Fruit fly (Drosophila melanogaster): Measurements from ENCODE around the gene Sfp24F.

- TF ChIP-seq h (optimal IDR thresholded peaks at IDR 0.05) (no peak), org-1 (GFP tag; optimal IDR thresholded peaks at IDR 0.05) (no peak), CG8944 (GFP tag; optimal IDR thresholded peaks at IDR 0.05) (no peak), CG15269 (tag; optimal IDR thresholded peaks at IDR 0.05) (no peak), emc (GFP tag; optimal IDR thresholded peaks at IDR 0.05) (no peak), run (tag; optimal IDR thresholded peaks at IDR 0.05) (no peak), MTF-1 (GFP tag; optimal IDR thresholded peaks at IDR 0.05; ENCODE audit: borderline replicate concordance) (peak; percentile 7), vnd (GFP tag; IDR thresholded peaks at IDR 0.05; ENCODE audit: partially characterized antibody) (peak; percentile 90), dmrt99B (tag; optimal IDR thresholded peaks at IDR 0.05) (no peak), disco-r (GFP tag; optimal IDR thresholded peaks at IDR 0.05) (no peak)
Observed at dm6 chr2L:4463323-4463722, 21.5 kb upstream of the Sfp24F start, which contains the start of the genes CG15443 and Paris.

Data from whole organism, embryonic.